Worm (Caenorhabditis elegans) whole organism, mixed stage, embryonic: Measurements from ENCODE around the gene C08F1.11.

ENCODE experiments used
- mab-5 ChIP-seq: fragments of 150-350 bp; optimal IDR thresholded peaks from 2 replicates; lab custom pipeline; 2014; ENCODE audit warnings: missing biosample characterization, missing genetic modification characterization
- nhr-28 ChIP-seq: fragments of 150-350 bp; optimal IDR thresholded peaks from 2 replicates; lab custom pipeline; 2014; ENCODE audit warnings: missing biosample characterization, missing genetic modification characterization
- unc-39 ChIP-seq: fragments of 150-350 bp; optimal IDR thresholded peaks from 2 replicates; lab custom pipeline; 2014; ENCODE audit warnings: missing biosample characterization, missing genetic modification characterization
- unc-62 ChIP-seq: fragments of 150-350 bp; optimal IDR thresholded peaks from 2 replicates; lab custom pipeline; 2014; ENCODE audit warnings: missing biosample characterization, missing genetic modification reagents, missing genetic modification characterization

- TF ChIP-seq mab-5 (no peak), nhr-28 (tag; lab: Kevin White, UChicago) (no peak), unc-39 (tag; lab: Kevin White, UChicago) (no peak), unc-62 (GFP tag; lab: Kevin White, UChicago) (no peak)
These were observed 34.3 kb downstream of the C08F1.11 start, which contains the start of the genes F36H5.13 and F36H5.8 for ce11 chrII:1750413-1750812.
